Fruit fly (Drosophila melanogaster) whole organism, prepupa: ENCODE results near the gene CG13312.

Experiments
- CG10631 ChIP-seq: fragments of 200-800 bp; sonication (Bioruptor generic); optimal IDR thresholded peaks from 2 replicates; lab custom pipeline; 2016; ENCODE audit warnings: missing biosample characterization, missing genetic modification characterization
- CG10669 ChIP-seq: fragments of 200-800 bp; sonication (Bioruptor generic); optimal IDR thresholded peaks from 3 replicates; lab custom pipeline; 2018; ENCODE audit warnings: missing biosample characterization, mild to moderate bottlenecking, missing genetic modification characterization, moderate library complexity
- CG11294 ChIP-seq: fragments of 200-800 bp; sonication (Bioruptor generic); IDR thresholded peaks from 2 replicates; pipeline ENCODE4 v1.3.6; 2022; ENCODE audit warnings: missing biosample characterization, missing genetic modification characterization
- CG11762 ChIP-seq: fragments of 200-800 bp; sonication (Bioruptor generic); optimal IDR thresholded peaks from 3 replicates; lab custom pipeline; 2016; ENCODE audit warnings: missing biosample characterization, missing genetic modification characterization; ENCODE audit not compliant: insufficient read depth
- CG11902 ChIP-seq: fragments of 200-800 bp; sonication (Bioruptor generic); optimal IDR thresholded peaks from 3 replicates; lab custom pipeline; 2016; ENCODE audit warnings: missing biosample characterization, missing genetic modification characterization
- CG15336 ChIP-seq: fragments of 200-800 bp; sonication (Bioruptor generic); IDR thresholded peaks from 2 replicates; pipeline ENCODE4 v1.3.6; 2022; ENCODE audit warnings: missing biosample characterization, missing genetic modification characterization
- CG32006 ChIP-seq: fragments of 200-800 bp; sonication (Bioruptor generic); optimal IDR thresholded peaks from 3 replicates; lab custom pipeline; 2017; ENCODE audit warnings: missing biosample characterization, mild to moderate bottlenecking, missing genetic modification characterization
- CG3919 ChIP-seq: fragments of 200-800 bp; sonication (Bioruptor generic); optimal IDR thresholded peaks from 3 replicates; lab custom pipeline; 2016; ENCODE audit warnings: missing biosample characterization, missing genetic modification characterization
- CG6163 ChIP-seq: fragments of 200-800 bp; sonication (Bioruptor generic); IDR thresholded peaks from 3 replicates; pipeline ENCODE4 v1.3.6; 2022; ENCODE audit warnings: missing biosample characterization, missing genetic modification characterization
- CG6276 ChIP-seq: fragments of 200-800 bp; sonication (Bioruptor generic); optimal IDR thresholded peaks from 2 replicates; lab custom pipeline; 2017; ENCODE audit warnings: missing biosample characterization, mild to moderate bottlenecking, missing genetic modification characterization
- CG6792 ChIP-seq: fragments of 200-800 bp; sonication (Bioruptor generic); optimal IDR thresholded peaks from 3 replicates; lab custom pipeline; 2016; ENCODE audit warnings: missing biosample characterization, missing genetic modification characterization
- CG6808 ChIP-seq: fragments of 200-800 bp; sonication (Bioruptor generic); optimal IDR thresholded peaks from 3 replicates; lab custom pipeline; 2017; ENCODE audit warnings: missing biosample characterization, missing genetic modification characterization, mild to moderate bottlenecking, moderate library complexity, missing genetic modification reagents
- CG6854 ChIP-seq: fragments of 200-800 bp; sonication (Bioruptor generic); optimal IDR thresholded peaks from 2 replicates; lab custom pipeline; 2017; ENCODE audit warnings: missing biosample characterization, mild to moderate bottlenecking, missing genetic modification characterization
- CG7368 ChIP-seq: fragments of 200-800 bp; sonication (Bioruptor generic); optimal IDR thresholded peaks from 3 replicates; lab custom pipeline; 2016; ENCODE audit warnings: missing biosample characterization, missing genetic modification characterization
- CG8632 ChIP-seq: fragments of 200-800 bp; sonication (Bioruptor generic); optimal IDR thresholded peaks from 3 replicates; lab custom pipeline; 2016; ENCODE audit warnings: missing biosample characterization, missing genetic modification characterization
- Eip75B ChIP-seq: fragments of 200-800 bp; sonication (Bioruptor generic); optimal IDR thresholded peaks from 3 replicates; lab custom pipeline; 2016; ENCODE audit warnings: missing biosample characterization, missing genetic modification characterization
- Eip78C ChIP-seq: fragments of 200-800 bp; sonication (Bioruptor generic); peaks from one replicate; lab custom pipeline; 2016; ENCODE audit warnings: missing biosample characterization, missing genetic modification characterization
- Eip93F ChIP-seq: fragments of 200-800 bp; sonication (Bioruptor generic); optimal IDR thresholded peaks from 2 replicates; lab custom pipeline; 2016; ENCODE audit warnings: missing biosample characterization, mild to moderate bottlenecking, missing genetic modification characterization
- Ets21C ChIP-seq: fragments of 200-800 bp; sonication (Bioruptor generic); optimal IDR thresholded peaks from 3 replicates; lab custom pipeline; 2016; ENCODE audit warnings: missing biosample characterization, missing genetic modification characterization
- Gug ChIP-seq: fragments of 200-800 bp; sonication (Bioruptor generic); IDR thresholded peaks from 2 replicates; pipeline ENCODE4 v1.3.6; 2022; ENCODE audit warnings: missing biosample characterization, missing genetic modification characterization
- Hr38 ChIP-seq: sonication (Bioruptor generic); optimal IDR thresholded peaks from 2 replicates; lab custom pipeline; 2016; ENCODE audit warnings: missing biosample characterization, missing genetic modification characterization
- Hr39 ChIP-seq: fragments of 200-800 bp; sonication (Bioruptor generic); optimal IDR thresholded peaks from 2 replicates; lab custom pipeline; 2016; ENCODE audit warnings: missing biosample characterization, missing genetic modification characterization
- Hr4 ChIP-seq: fragments of 200-800 bp; sonication (Bioruptor generic); optimal IDR thresholded peaks from 3 replicates; lab custom pipeline; 2016; ENCODE audit warnings: missing biosample characterization, missing genetic modification characterization
- Lpt ChIP-seq: fragments of 200-800 bp; sonication (Bioruptor generic); optimal IDR thresholded peaks from 3 replicates; lab custom pipeline; 2016; ENCODE audit warnings: missing biosample characterization, missing genetic modification characterization
- Met ChIP-seq: fragments of 200-800 bp; sonication (Bioruptor generic); optimal IDR thresholded peaks from 3 replicates; lab custom pipeline; 2016; ENCODE audit warnings: missing biosample characterization, missing genetic modification characterization
- OdsH ChIP-seq: fragments of 200-800 bp; sonication (Bioruptor generic); optimal IDR thresholded peaks from 3 replicates; lab custom pipeline; 2016; ENCODE audit warnings: missing biosample characterization, missing genetic modification characterization
- Smox ChIP-seq: fragments of 200-800 bp; sonication (Bioruptor generic); optimal IDR thresholded peaks from 3 replicates; lab custom pipeline; 2016; ENCODE audit warnings: missing biosample characterization, missing genetic modification characterization
- Sox102F ChIP-seq: fragments of 200-800 bp; sonication (Bioruptor generic); optimal IDR thresholded peaks from 2 replicates; lab custom pipeline; 2016; ENCODE audit warnings: missing biosample characterization, mild to moderate bottlenecking, missing genetic modification characterization
- Sox14 ChIP-seq: fragments of 200-800 bp; sonication (Bioruptor generic); optimal IDR thresholded peaks from 3 replicates; lab custom pipeline; 2016; ENCODE audit warnings: missing biosample characterization, missing genetic modification characterization
- achi ChIP-seq: fragments of 200-800 bp; sonication (Bioruptor generic); optimal IDR thresholded peaks from 3 replicates; lab custom pipeline; 2016; ENCODE audit warnings: missing biosample characterization, missing genetic modification characterization
- acj6 ChIP-seq: fragments of 200-800 bp; sonication (Bioruptor generic); optimal IDR thresholded peaks from 3 replicates; lab custom pipeline; 2016; ENCODE audit warnings: missing biosample characterization, missing genetic modification characterization
- dsx ChIP-seq: fragments of 200-800 bp; optimal IDR thresholded peaks from 3 replicates; lab custom pipeline; 2019; ENCODE audit warnings: missing biosample characterization, mild to moderate bottlenecking, missing genetic modification characterization, moderate library complexity; ENCODE audit not compliant: poor library complexity, severe bottlenecking
- eg ChIP-seq: fragments of 200-800 bp; sonication (Bioruptor generic); IDR thresholded peaks from 3 replicates; pipeline ENCODE4 v1.3.6; 2022; ENCODE audit warnings: missing biosample characterization, missing genetic modification characterization
- esn ChIP-seq: fragments of 200-800 bp; sonication (Bioruptor generic); optimal IDR thresholded peaks from 2 replicates; lab custom pipeline; 2016; ENCODE audit warnings: missing biosample characterization, mild to moderate bottlenecking, missing genetic modification characterization, moderate library complexity
- fd59A ChIP-seq: fragments of 200-800 bp; sonication (Bioruptor generic); optimal IDR thresholded peaks from 2 replicates; lab custom pipeline; 2017; ENCODE audit warnings: missing biosample characterization, mild to moderate bottlenecking, missing genetic modification characterization, missing genetic modification reagents
- fd85E ChIP-seq: fragments of 200-800 bp; sonication (Bioruptor generic); optimal IDR thresholded peaks from 3 replicates; lab custom pipeline; 2016; ENCODE audit warnings: missing biosample characterization, missing genetic modification characterization
- fkh ChIP-seq: fragments of 200-800 bp; sonication (Bioruptor generic); optimal IDR thresholded peaks from 3 replicates; lab custom pipeline; 2017; ENCODE audit warnings: missing biosample characterization, mild to moderate bottlenecking, missing genetic modification characterization, moderate library complexity
- lz ChIP-seq: fragments of 200-800 bp; sonication (Bioruptor generic); optimal IDR thresholded peaks from 3 replicates; lab custom pipeline; 2016; ENCODE audit warnings: missing biosample characterization, missing genetic modification characterization
- salr ChIP-seq, 2 experiments: fragments of 200-800 bp; sonication (Bioruptor generic); optimal IDR thresholded peaks; 3 replicates each; lab custom pipeline; 2016 to 2018; ENCODE audit warnings: missing biosample characterization in 2 of 2, missing genetic modification characterization in 2 of 2, mild to moderate bottlenecking in 1 of 2
- spab ChIP-seq: fragments of 200-800 bp; sonication (Bioruptor generic); optimal IDR thresholded peaks from 2 replicates; lab custom pipeline; 2017; ENCODE audit warnings: missing biosample characterization, mild to moderate bottlenecking, missing genetic modification characterization, missing genetic modification reagents
- topi ChIP-seq: fragments of 200-800 bp; sonication (Bioruptor generic); optimal IDR thresholded peaks from 3 replicates; lab custom pipeline; 2016; ENCODE audit warnings: missing biosample characterization, missing genetic modification characterization
- vri ChIP-seq: fragments of 200-800 bp; sonication (Bioruptor generic); optimal IDR thresholded peaks from 3 replicates; lab custom pipeline; 2016; ENCODE audit warnings: missing biosample characterization, mild to moderate bottlenecking, missing genetic modification characterization

Gene CG13312

DNA sequence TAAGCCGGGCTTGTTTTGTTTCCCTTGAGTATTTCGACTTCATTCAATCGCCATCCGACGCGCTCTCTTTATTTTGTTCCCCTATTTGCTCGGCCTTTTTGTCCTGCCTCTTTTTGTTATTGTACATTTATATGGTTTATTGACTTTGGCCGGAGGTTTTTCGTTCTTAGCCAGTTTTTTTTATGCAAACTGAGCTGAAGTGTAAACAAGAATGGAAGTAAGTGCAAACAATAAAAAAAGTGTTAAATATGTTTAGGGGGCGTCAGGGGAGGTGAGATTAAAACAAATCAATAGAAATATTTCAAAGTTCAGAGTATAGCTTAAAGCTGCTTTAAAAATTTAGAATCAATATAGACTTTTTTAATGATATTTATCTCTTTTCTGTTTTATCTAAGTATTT is 27.5 kb upstream of the CG13312 start:
- TF ChIP-seq CG10631 (GFP tag; lab: Kevin White, UChicago) (no peak), Met (GFP tag; lab: Kevin White, UChicago) (no peak), esn (GFP tag; lab: Kevin White, UChicago) (peak; percentile 11), Eip93F (GFP tag; lab: Kevin White, UChicago) (no peak), Eip78C (GFP tag; lab: Kevin White, UChicago) (peak; percentile 69), Sox14 (GFP tag; lab: Kevin White, UChicago) (no peak), Hr39 (no peak), CG8632 (no peak), CG7368 (GFP tag; lab: Kevin White, UChicago) (no peak), CG6276 (GFP tag; lab: Kevin White, UChicago) (no peak), Eip75B (GFP tag; lab: Kevin White, UChicago) (no peak), acj6 (GFP tag; lab: Kevin White, UChicago) (no peak), lz (GFP tag; lab: Kevin White, UChicago) (peak; percentile 6), CG32006 (GFP tag; lab: Kevin White, UChicago) (no peak), Smox (no peak), OdsH (no peak), Ets21C (GFP tag; lab: Kevin White, UChicago) (no peak), CG6854 (GFP tag; lab: Kevin White, UChicago) (no peak), fd85E (GFP tag; lab: Kevin White, UChicago) (no peak), spab (GFP tag; lab: Kevin White, UChicago) (no peak), CG6808 (GFP tag; lab: Kevin White, UChicago) (no peak), Hr38 (GFP tag; lab: Kevin White, UChicago) (no peak), Gug (GFP tag; lab: Robert Waterston, UW) (no peak), CG10669 (no peak), CG6792 (GFP tag; lab: Kevin White, UChicago) (no peak), Lpt (GFP tag; lab: Kevin White, UChicago) (no peak), Sox102F (GFP tag; lab: Kevin White, UChicago) (peak; percentile 3), salr (GFP tag; optimal IDR thresholded peaks at IDR 0.05; lab: Kevin White, UChicago) (no peak), fkh (GFP tag; lab: Kevin White, UChicago) (peak; percentile 87), CG11902 (GFP tag; lab: Kevin White, UChicago) (no peak), CG11294 (GFP tag; lab: Robert Waterston, UW) (no peak), eg (GFP tag; lab: Robert Waterston, UW) (0 out of 3 replicates have a peak, but pooled peaks have one; percentile 11), CG6163 (no peak), achi (no peak), CG15336 (GFP tag; lab: Robert Waterston, UW) (no peak), Hr4 (GFP tag; lab: Kevin White, UChicago) (no peak), vri (peak; percentile 14), dsx (GFP tag; lab: Kevin White, UChicago) (no peak), topi (GFP tag; lab: Kevin White, UChicago) (peak; percentile 23), CG3919 (GFP tag; lab: Kevin White, UChicago) (no peak), fd59A (GFP tag; lab: Kevin White, UChicago) (no peak), CG11762 (GFP tag; lab: Kevin White, UChicago) (no peak)

DNA sequence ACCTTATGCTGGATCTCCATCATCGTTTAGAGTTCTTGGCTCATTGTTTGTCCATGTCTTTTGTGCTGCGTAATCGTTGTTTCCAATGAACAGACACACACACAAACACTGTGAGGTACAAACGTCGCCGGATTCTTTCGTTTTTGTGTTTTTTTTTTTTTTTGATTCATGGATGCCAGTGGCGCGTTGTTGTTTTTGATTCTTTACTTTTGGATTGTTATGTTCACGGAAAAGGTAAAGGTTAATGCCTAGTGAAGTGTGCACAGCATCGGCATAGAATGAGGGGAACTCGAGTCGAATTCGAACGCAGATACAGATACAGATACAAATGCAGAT is 26.4 kb upstream of the CG13312 start:
- TF ChIP-seq Gug (GFP tag; lab: Robert Waterston, UW): no peak
- no peak for TF ChIP-seq CG15336 (GFP tag; lab: Robert Waterston, UW)
- no peak for TF ChIP-seq fd59A (GFP tag; lab: Kevin White, UChicago)
- TF ChIP-seq CG7368 (GFP tag; lab: Kevin White, UChicago): no peak
- no peak for TF ChIP-seq CG3919 (GFP tag; lab: Kevin White, UChicago)
- no peak for TF ChIP-seq Sox102F (GFP tag; lab: Kevin White, UChicago)
- TF ChIP-seq Eip78C (GFP tag; lab: Kevin White, UChicago): no peak
- TF ChIP-seq CG10631 (GFP tag; lab: Kevin White, UChicago): no peak
- peak; percentile 20 for TF ChIP-seq vri
